Fruit fly (Drosophila melanogaster): Measurements from ENCODE around the gene Smg6.
A peak's percentile ranks its signal among the peaks of the same experiment; 100 is the strongest.

The Smg6 gene

DNA sequence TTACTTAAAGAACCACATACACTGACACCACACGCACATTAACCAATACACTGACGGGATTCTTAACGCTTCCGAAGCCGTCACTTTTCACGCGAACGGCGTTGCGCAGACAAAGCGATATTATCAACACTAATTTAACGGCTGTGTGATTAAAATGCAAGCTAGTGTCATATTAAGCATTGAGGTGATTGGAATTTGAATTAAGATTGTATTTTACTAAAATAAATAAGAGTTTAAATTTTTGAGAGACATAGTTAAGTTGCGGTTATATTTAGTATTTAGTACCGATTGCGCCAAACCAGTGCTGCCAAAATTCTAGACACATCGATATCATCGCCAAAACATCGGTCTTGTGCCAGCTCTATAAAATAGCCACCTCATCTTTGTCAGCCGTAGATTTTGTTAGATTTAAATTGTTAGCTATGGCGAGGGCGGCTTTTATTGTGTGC lies 5.8 kb upstream of the Smg6 start, which contains the start of the genes Ythdf and bai (continued):
- TF ChIP-seq Meics (GFP tag; optimal IDR thresholded peaks at IDR 0.05), result no peak
- TF ChIP-seq gcm (GFP tag; optimal IDR thresholded peaks at IDR 0.05), result no peak
- TF ChIP-seq HLH54F (GFP tag; optimal IDR thresholded peaks at IDR 0.05), result peak; percentile 53
- no peak for TF ChIP-seq CG10462 (GFP tag; optimal IDR thresholded peaks at IDR 0.05)
- TF ChIP-seq seq (GFP tag; IDR thresholded peaks at IDR 0.05), result no peak
- peak; percentile 11 for TF ChIP-seq Bdp1 (GFP tag; optimal IDR thresholded peaks at IDR 0.05)
- no peak for TF ChIP-seq Sox102F (GFP tag; optimal IDR thresholded peaks at IDR 0.05)
- peak; percentile 15 for TF ChIP-seq az2 (GFP tag; optimal IDR thresholded peaks at IDR 0.05)
- no peak for TF ChIP-seq CG1603 (tag; optimal IDR thresholded peaks at IDR 0.05)
- no peak for TF ChIP-seq ttk (GFP tag; IDR thresholded peaks at IDR 0.05)
- TF ChIP-seq CG11696 (GFP tag; IDR thresholded peaks at IDR 0.05), result no peak
- TF ChIP-seq Bgb (GFP tag; IDR thresholded peaks at IDR 0.05; ENCODE audit: partially characterized antibody), result peak; percentile 83
- no peak for TF ChIP-seq NK7.1 (GFP tag; optimal IDR thresholded peaks at IDR 0.05)
- peak; percentile 90 for TF ChIP-seq sna (GFP tag; IDR thresholded peaks at IDR 0.05; ENCODE audit: partially characterized antibody)
- TF ChIP-seq onecut (GFP tag; IDR thresholded peaks at IDR 0.05), result no peak
- TF ChIP-seq mirr (GFP tag; optimal IDR thresholded peaks at IDR 0.05), result no peak
- peak; percentile 21 for TF ChIP-seq CG9609 (GFP tag; optimal IDR thresholded peaks at IDR 0.05)
- peak; percentile 88 for TF ChIP-seq YL-1 (GFP tag; optimal IDR thresholded peaks at IDR 0.05)
- no peak for TF ChIP-seq CG15514 (GFP tag; optimal IDR thresholded peaks at IDR 0.05)
- TF ChIP-seq jigr1 (GFP tag; IDR thresholded peaks at IDR 0.05), result no peak
- TF ChIP-seq ind (GFP tag; optimal IDR thresholded peaks at IDR 0.05), result no peak
- TF ChIP-seq CG43689 (GFP tag; IDR thresholded peaks at IDR 0.05), result no peak
- TF ChIP-seq CG6813 (GFP tag; optimal IDR thresholded peaks at IDR 0.05), result no peak
- TF ChIP-seq CG14014 (GFP tag; IDR thresholded peaks at IDR 0.05), result no peak
- no peak for TF ChIP-seq CG10274 (GFP tag; optimal IDR thresholded peaks at IDR 0.05)
- peak in 1 of 2 experiments; percentile 42 for TF ChIP-seq crp (GFP tag; optimal IDR thresholded peaks at IDR 0.05)
- no peak for TF ChIP-seq CG31365 (tag; optimal IDR thresholded peaks at IDR 0.05)
- peak; percentile 56; the same call in 1 of the 2 replicates for TF ChIP-seq nerfin-2 (GFP tag; IDR thresholded peaks at IDR 0.05; ENCODE audit: partially characterized antibody)
- TF ChIP-seq CG7786 (GFP tag; optimal IDR thresholded peaks at IDR 0.05), result peak; percentile 55
- no peak for TF ChIP-seq ara (GFP tag; IDR thresholded peaks at IDR 0.05)
- TF ChIP-seq Myb (GFP tag; optimal IDR thresholded peaks at IDR 0.05), result peak; percentile 89
- TF ChIP-seq CG6272 (GFP tag; IDR thresholded peaks at IDR 0.05), result no peak
- peak; percentile 43 for TF ChIP-seq CG8290 (GFP tag; optimal IDR thresholded peaks at IDR 0.05)
- TF ChIP-seq CG8290 (tag; optimal IDR thresholded peaks at IDR 0.05), result peak in 1 of 2 experiments; percentile 5
- TF ChIP-seq CG7745 (tag; optimal IDR thresholded peaks at IDR 0.05), result no peak
- peak; percentile 93 for TF ChIP-seq Ets65A (GFP tag)
- TF ChIP-seq CG3995 (GFP tag; optimal IDR thresholded peaks at IDR 0.05), result peak; percentile 41
- peak; percentile 13 for TF ChIP-seq ERR (GFP tag; optimal IDR thresholded peaks at IDR 0.05)
- TF ChIP-seq tx (GFP tag; optimal IDR thresholded peaks at IDR 0.05), result peak; percentile 6
- no peak for TF ChIP-seq CG5180 (GFP tag; optimal IDR thresholded peaks at IDR 0.05)
- TF ChIP-seq Xbp1 (GFP tag; optimal IDR thresholded peaks at IDR 0.05), result peak; percentile 65
- TF ChIP-seq grn (GFP tag; optimal IDR thresholded peaks at IDR 0.05), result no peak
- peak; percentile 64 for TF ChIP-seq CG30403 (GFP tag; optimal IDR thresholded peaks at IDR 0.05)
- no peak for TF ChIP-seq CG6683 (GFP tag; optimal IDR thresholded peaks at IDR 0.05)
- TF ChIP-seq ab (GFP tag; optimal IDR thresholded peaks at IDR 0.05), result no peak
- peak in 1 of 2 experiments; percentile 1 for TF ChIP-seq insv (GFP tag; optimal IDR thresholded peaks at IDR 0.05)
- TF ChIP-seq Atf6 (GFP tag; IDR thresholded peaks at IDR 0.05), result no peak
- TF ChIP-seq dm (GFP tag; optimal IDR thresholded peaks at IDR 0.05), result peak; percentile 28
- TF ChIP-seq CG9797 (GFP tag; optimal IDR thresholded peaks at IDR 0.05), result peak; percentile 75
- no peak for TF ChIP-seq CG1832 (GFP tag; optimal IDR thresholded peaks at IDR 0.05)
- TF ChIP-seq Dek (tag; optimal IDR thresholded peaks at IDR 0.05), result no peak

All from whole organism, embryonic.